Fruit fly (Drosophila melanogaster): Measurements from ENCODE around the gene CG6885.

Gene CG6885

DNA sequence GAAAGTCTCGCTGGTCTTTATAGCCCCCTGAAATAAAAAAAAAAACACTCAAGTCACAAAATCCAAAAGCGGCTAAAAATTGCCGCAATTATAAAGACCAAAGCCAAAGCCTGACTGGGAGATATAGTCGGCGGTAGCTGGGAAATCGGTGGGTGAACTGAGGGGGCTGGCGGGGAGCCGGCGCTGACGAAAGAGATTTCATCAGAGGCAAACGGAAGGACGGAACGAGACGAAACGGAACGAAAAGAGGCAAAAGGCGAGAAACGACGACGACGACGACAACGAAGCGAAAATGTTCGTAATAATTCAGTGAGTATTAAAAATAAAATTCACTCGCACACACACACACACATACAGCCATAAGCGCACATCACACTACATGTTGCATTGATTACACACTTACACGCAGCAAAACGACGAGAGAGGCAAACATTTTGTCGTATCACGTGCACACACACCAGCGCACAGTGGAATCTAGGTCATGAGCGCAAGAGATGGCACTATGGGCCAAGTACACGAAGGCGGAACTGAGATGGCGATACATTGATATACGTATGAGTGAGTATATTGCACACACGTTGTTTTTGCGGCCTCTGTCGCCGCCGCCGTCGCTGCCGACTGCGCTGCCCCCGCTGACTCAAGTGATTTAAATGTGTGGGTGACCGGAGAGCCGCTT lies 14.7 kb downstream of the CG6885 start (continued):
- TF ChIP-seq lov (optimal IDR thresholded peaks at IDR 0.05) = no peak
- 0 out of 3 replicates have a peak, but pooled peaks have one; percentile 62 for TF ChIP-seq lov (GFP tag; IDR thresholded peaks at IDR 0.05)
- TF ChIP-seq CG7786 (GFP tag; optimal IDR thresholded peaks at IDR 0.05) = no peak
- no peak for TF ChIP-seq lmd (GFP tag; IDR thresholded peaks at IDR 0.05)
- no peak for TF ChIP-seq Atf-2 (GFP tag; optimal IDR thresholded peaks at IDR 0.05)
- TF ChIP-seq insv (GFP tag; optimal IDR thresholded peaks at IDR 0.05) = no peak
- TF ChIP-seq wor (GFP tag; IDR thresholded peaks at IDR 0.05) = no peak
- no peak for TF ChIP-seq CG16863 (GFP tag; optimal IDR thresholded peaks at IDR 0.05)
- no peak for TF ChIP-seq Rx (GFP tag; IDR thresholded peaks at IDR 0.05)
- no peak for TF ChIP-seq CG12391 (tag; optimal IDR thresholded peaks at IDR 0.05)
- no peak for TF ChIP-seq CG16779 (GFP tag; IDR thresholded peaks at IDR 0.05)
- peak; percentile 90; the same call in 1 of the 2 replicates for TF ChIP-seq rib (GFP tag; IDR thresholded peaks at IDR 0.05)
- no peak for TF ChIP-seq CG33213 (GFP tag; optimal IDR thresholded peaks at IDR 0.05)
- no peak for TF ChIP-seq CG4404 (GFP tag; IDR thresholded peaks at IDR 0.05)
- TF ChIP-seq CG6791 (GFP tag; IDR thresholded peaks at IDR 0.05; ENCODE audit: partially characterized antibody) = no peak
- TF ChIP-seq CG8388 (GFP tag; optimal IDR thresholded peaks at IDR 0.05) = no peak
- no peak for TF ChIP-seq fd96Cb (tag; optimal IDR thresholded peaks at IDR 0.05)
- peak; percentile 29; the same call in 1 of the 2 replicates for TF ChIP-seq bowl (GFP tag; IDR thresholded peaks at IDR 0.05)
- TF ChIP-seq cato (GFP tag; optimal IDR thresholded peaks at IDR 0.05; ENCODE audit: borderline replicate concordance) = no peak
- no peak for TF ChIP-seq HHEX (GFP tag; optimal IDR thresholded peaks at IDR 0.05)
- no peak for TF ChIP-seq Dip2 (GFP tag; IDR thresholded peaks at IDR 0.05)
- TF ChIP-seq Sry-β (GFP tag; optimal IDR thresholded peaks at IDR 0.05) = no peak
- no peak for TF ChIP-seq Atf6 (GFP tag; IDR thresholded peaks at IDR 0.05)
- peak; percentile 22 for TF ChIP-seq gro (GFP tag; optimal IDR thresholded peaks at IDR 0.05)
- peak; percentile 26 for TF ChIP-seq CG6254 (GFP tag; optimal IDR thresholded peaks at IDR 0.05)
- TF ChIP-seq CG16813 (GFP tag; IDR thresholded peaks at IDR 0.05; ENCODE audit: partially characterized antibody) = no peak
- peak; percentile 84 for TF ChIP-seq pfk (GFP tag; optimal IDR thresholded peaks at IDR 0.05)
- TF ChIP-seq CG8924 (tag; optimal IDR thresholded peaks at IDR 0.05) = no peak
- TF ChIP-seq CG4360 (GFP tag; IDR thresholded peaks at IDR 0.05) = peak; percentile 50; the same call in 1 of the 2 replicates
- no peak for TF ChIP-seq CG7839 (tag; optimal IDR thresholded peaks at IDR 0.05)
- TF ChIP-seq CG17361 (GFP tag; IDR thresholded peaks at IDR 0.05) = no peak
- TF ChIP-seq CG17328 (GFP tag; IDR thresholded peaks at IDR 0.05) = peak; percentile 48; the same call in 1 of the 2 replicates
- TF ChIP-seq sens-2 (GFP tag; IDR thresholded peaks at IDR 0.05) = no peak
- TF ChIP-seq Max (GFP tag; optimal IDR thresholded peaks at IDR 0.05) = no peak
- no peak for TF ChIP-seq luna (GFP tag; optimal IDR thresholded peaks at IDR 0.05)
- TF ChIP-seq HmgZ (tag; optimal IDR thresholded peaks at IDR 0.05) = peak; percentile 73
- peak; percentile 58 to 82 for TF ChIP-seq Trl (optimal IDR thresholded peaks at IDR 0.05)
- TF ChIP-seq Trl (GFP tag; optimal IDR thresholded peaks at IDR 0.05) = no peak
- TF ChIP-seq unc-4 (GFP tag; IDR thresholded peaks at IDR 0.05; ENCODE audit: partially characterized antibody) = no peak; the same call in 1 of the 2 replicates
- no peak for TF ChIP-seq CG7745 (tag; optimal IDR thresholded peaks at IDR 0.05)
- no peak for TF ChIP-seq jigr1 (GFP tag; IDR thresholded peaks at IDR 0.05)
- TF ChIP-seq CG4424 (GFP tag; optimal IDR thresholded peaks at IDR 0.05) = no peak
- TF ChIP-seq CG11398 (GFP tag; optimal IDR thresholded peaks at IDR 0.05) = no peak
- peak; percentile 70; the same call in 1 of the 2 replicates for TF ChIP-seq aop (GFP tag; IDR thresholded peaks at IDR 0.05)
- TF ChIP-seq peb (GFP tag; IDR thresholded peaks at IDR 0.05) = no peak
- no peak for TF ChIP-seq CG4854 (GFP tag; optimal IDR thresholded peaks at IDR 0.05)
- peak; percentile 21 for TF ChIP-seq CG17186 (GFP tag; optimal IDR thresholded peaks at IDR 0.05)
- no peak for TF ChIP-seq tx (GFP tag; optimal IDR thresholded peaks at IDR 0.05)
- TF ChIP-seq klu (GFP tag; IDR thresholded peaks at IDR 0.05) = no peak
- TF ChIP-seq hbn (GFP tag; IDR thresholded peaks at IDR 0.05; ENCODE audit: partially characterized antibody) = no peak
- TF ChIP-seq ato (GFP tag; IDR thresholded peaks at IDR 0.05; ENCODE audit: partially characterized antibody) = no peak; the same call in 1 of the 2 replicates

Data from whole organism, embryonic.